Worm (Caenorhabditis elegans) whole organism, mixed stage, embryonic: ENCODE data around the gene C55C3.73.

Experiments used
- M03D4.4 ChIP-seq: sonication (generic microtip); optimal IDR thresholded peaks from 2 replicates; lab custom pipeline; 2017; ENCODE audit warnings: mild to moderate bottlenecking, missing genetic modification characterization, missing compliant biosample characterization
- bed-3 ChIP-seq: fragments of 200-800 bp; sonication (Bioruptor generic); optimal IDR thresholded peaks from 3 replicates; lab custom pipeline; 2018; ENCODE audit warnings: mild to moderate bottlenecking, missing genetic modification characterization, moderate library complexity, missing compliant biosample characterization
- blmp-1 ChIP-seq: fragments of 150-350 bp; optimal IDR thresholded peaks from 2 replicates; lab custom pipeline; 2014; ENCODE audit warnings: missing biosample characterization, missing genetic modification characterization
- ceh-39 ChIP-seq: fragments of 150-350 bp; optimal IDR thresholded peaks from 2 replicates; lab custom pipeline; 2014; ENCODE audit warnings: missing biosample characterization, missing genetic modification characterization
- ceh-43 ChIP-seq: fragments of 200-800 bp; sonication (Bioruptor generic); optimal IDR thresholded peaks from 2 replicates; lab custom pipeline; 2018; ENCODE audit warnings: mild to moderate bottlenecking, missing genetic modification characterization, moderate library complexity, missing compliant biosample characterization
- ceh-83 ChIP-seq: fragments of 200-800 bp; sonication (Bioruptor generic); optimal IDR thresholded peaks from 2 replicates; lab custom pipeline; 2018; ENCODE audit warnings: mild to moderate bottlenecking, missing genetic modification characterization, missing compliant biosample characterization
- ces-1 ChIP-seq: fragments of 150-350 bp; optimal IDR thresholded peaks from 2 replicates; lab custom pipeline; 2014; ENCODE audit warnings: missing biosample characterization, missing genetic modification reagents, missing genetic modification characterization
- cnd-1 ChIP-seq: fragments of 200-800 bp; sonication (Bioruptor generic); optimal IDR thresholded peaks from 2 replicates; lab custom pipeline; 2018; ENCODE audit warnings: mild to moderate bottlenecking, missing genetic modification characterization, missing compliant biosample characterization
- drap-1 ChIP-seq: fragments of 200-800 bp; sonication (Bioruptor generic); optimal IDR thresholded peaks from 3 replicates; lab custom pipeline; 2018; ENCODE audit warnings: mild to moderate bottlenecking, missing genetic modification characterization, missing compliant biosample characterization
- elt-1 ChIP-seq: sonication (generic microtip); optimal IDR thresholded peaks from 2 replicates; lab custom pipeline; 2017; ENCODE audit warnings: missing genetic modification characterization, mild to moderate bottlenecking, missing compliant biosample characterization, antibody characterized with exemption, moderate library complexity, borderline replicate concordance; ENCODE audit not compliant: insufficient read depth
- flh-1 ChIP-seq: fragments of 200-800 bp; sonication (Bioruptor generic); optimal IDR thresholded peaks from 2 replicates; lab custom pipeline; 2018; ENCODE audit warnings: mild to moderate bottlenecking, missing genetic modification characterization, moderate library complexity, missing compliant biosample characterization
- hlh-1 ChIP-seq: fragments of 150-350 bp; optimal IDR thresholded peaks from 2 replicates; lab custom pipeline; 2014; ENCODE audit warnings: missing biosample characterization, missing genetic modification reagents, missing genetic modification characterization
- lin-13 ChIP-seq: fragments of 150-350 bp; optimal IDR thresholded peaks from 2 replicates; lab custom pipeline; 2014; ENCODE audit warnings: missing biosample characterization, missing genetic modification characterization
- lin-32 ChIP-seq: fragments of 200-800 bp; sonication (Bioruptor generic); optimal IDR thresholded peaks from 2 replicates; lab custom pipeline; 2018; ENCODE audit warnings: mild to moderate bottlenecking, missing genetic modification characterization, missing compliant biosample characterization
- lsy-2 ChIP-seq: fragments of 150-350 bp; optimal IDR thresholded peaks from 2 replicates; lab custom pipeline; 2014; ENCODE audit warnings: missing biosample characterization, missing genetic modification characterization
- mab-5 ChIP-seq: fragments of 150-350 bp; optimal IDR thresholded peaks from 2 replicates; lab custom pipeline; 2014; ENCODE audit warnings: missing biosample characterization, missing genetic modification characterization
- mep-1 ChIP-seq: fragments of 150-350 bp; optimal IDR thresholded peaks from 2 replicates; lab custom pipeline; 2017; ENCODE audit warnings: missing biosample characterization, missing genetic modification reagents, missing genetic modification characterization, inconsistent platforms
- mls-2 ChIP-seq: sonication (generic microtip); optimal IDR thresholded peaks from 2 replicates; lab custom pipeline; 2016; ENCODE audit warnings: mild to moderate bottlenecking, missing genetic modification characterization, moderate library complexity, missing compliant biosample characterization
- nhr-2 ChIP-seq: fragments of 150-350 bp; optimal IDR thresholded peaks from 2 replicates; lab custom pipeline; 2014; ENCODE audit warnings: missing biosample characterization, missing genetic modification characterization
- nhr-237 ChIP-seq: fragments of 150-350 bp; optimal IDR thresholded peaks from 2 replicates; lab custom pipeline; 2014; ENCODE audit warnings: missing biosample characterization, missing genetic modification characterization
- nhr-28 ChIP-seq: fragments of 150-350 bp; optimal IDR thresholded peaks from 2 replicates; lab custom pipeline; 2014; ENCODE audit warnings: missing biosample characterization, missing genetic modification characterization
- nhr-76 ChIP-seq: sonication (generic microtip); optimal IDR thresholded peaks from 2 replicates; lab custom pipeline; 2017; ENCODE audit warnings: missing biosample characterization, missing genetic modification characterization
- pha-4 ChIP-seq: fragments of 150-350 bp; optimal IDR thresholded peaks from 2 replicates; lab custom pipeline; 2018; ENCODE audit warnings: missing biosample characterization, missing genetic modification reagents, missing genetic modification characterization
- sem-2 ChIP-seq: fragments of 200-800 bp; sonication (Bioruptor generic); optimal IDR thresholded peaks from 2 replicates; lab custom pipeline; 2018; ENCODE audit warnings: mild to moderate bottlenecking, missing genetic modification characterization, missing compliant biosample characterization
- snpc-4 ChIP-seq: fragments of 150-350 bp; optimal IDR thresholded peaks from 2 replicates; lab custom pipeline; 2014; ENCODE audit warnings: missing biosample characterization, missing genetic modification characterization
- sptf-1 ChIP-seq: sonication (generic microtip); optimal IDR thresholded peaks from 2 replicates; lab custom pipeline; 2017; ENCODE audit warnings: mild to moderate bottlenecking, missing genetic modification characterization, moderate library complexity, missing compliant biosample characterization
- tbx-8 ChIP-seq: fragments of 200-800 bp; sonication (Bioruptor generic); optimal IDR thresholded peaks from 2 replicates; lab custom pipeline; 2018; ENCODE audit warnings: mild to moderate bottlenecking, missing genetic modification characterization, moderate library complexity, missing compliant biosample characterization
- unc-120 ChIP-seq: sonication (generic microtip); optimal IDR thresholded peaks from 2 replicates; lab custom pipeline; 2017; ENCODE audit warnings: missing genetic modification characterization, missing compliant biosample characterization; ENCODE audit not compliant: poor library complexity, severe bottlenecking
- zip-8 ChIP-seq: fragments of 150-350 bp; optimal IDR thresholded peaks from 2 replicates; lab custom pipeline; 2014; ENCODE audit warnings: missing biosample characterization, missing genetic modification characterization

The C55C3.73 gene

ce11 chrIV:5674435-5674834 lies 28.8 kb downstream of the C55C3.73 start, which contains the start of gene srd-5:
srd-5 (minus strand) TSS chrIV:5674535.
- TF ChIP-seq elt-1 (no peak), ceh-43 (GFP tag; lab: Kevin White, UChicago) (no peak), lsy-2 (tag; lab: Kevin White, UChicago) (no peak), cnd-1 (no peak), M03D4.4 (no peak)

ce11 chrIV:5671325-5671724 lies 31.9 kb downstream of the C55C3.73 start:
- TF ChIP-seq cnd-1 (no peak), lin-32 (GFP tag; lab: Kevin White, UChicago) (no peak), blmp-1 (no peak), M03D4.4 (no peak), zip-8 (no peak), lsy-2 (tag; lab: Kevin White, UChicago) (no peak), nhr-2 (tag; lab: Kevin White, UChicago) (no peak), nhr-28 (tag; lab: Kevin White, UChicago) (no peak), ceh-39 (no peak), mls-2 (tag; lab: Kevin White, UChicago) (no peak), snpc-4 (tag; lab: Kevin White, UChicago) (no peak)

- no peak for TF ChIP-seq flh-1
- TF ChIP-seq tbx-8 = no peak
- TF ChIP-seq lin-13 = no peak
- TF ChIP-seq drap-1 (GFP tag; lab: Kevin White, UChicago) = no peak
- no peak for TF ChIP-seq ceh-83
- no peak for TF ChIP-seq mls-2 (tag; lab: Kevin White, UChicago)
- TF ChIP-seq nhr-237 (tag; lab: Kevin White, UChicago) = no peak
- TF ChIP-seq ces-1 (GFP tag; lab: Kevin White, UChicago) = no peak
- no peak for TF ChIP-seq blmp-1
- no peak for TF ChIP-seq zip-8
- TF ChIP-seq sem-2 (GFP tag; lab: Kevin White, UChicago) = no peak
- no peak for TF ChIP-seq lin-32 (GFP tag; lab: Kevin White, UChicago)
- TF ChIP-seq hlh-1 = no peak
- TF ChIP-seq nhr-2 (tag; lab: Kevin White, UChicago) = no peak
- TF ChIP-seq sptf-1 (tag; lab: Kevin White, UChicago) = no peak
- no peak for TF ChIP-seq ceh-43 (GFP tag; lab: Kevin White, UChicago)
Observed at ce11 chrIV:5669459-5669858, 33.8 kb downstream of the C55C3.73 start, which contains the start of gene T19E7.6. T19E7.6 (minus strand) TSS chrIV:5669503.

ce11 chrIV:5667191-5667590 lies 36.1 kb downstream of the C55C3.73 start:
- TF ChIP-seq mep-1 (tag; lab: Kevin White, UChicago) (no peak), elt-1 (no peak), hlh-1 (no peak), nhr-237 (tag; lab: Kevin White, UChicago) (no peak), pha-4 (peak; percentile 14)

ce11 chrIV:5666115-5667028 lies 36.9 kb downstream of the C55C3.73 start:
- TF ChIP-seq nhr-28 (tag; lab: Kevin White, UChicago) (no peak), bed-3 (no peak), lin-32 (GFP tag; lab: Kevin White, UChicago) (no peak), nhr-76 (tag; lab: Kevin White, UChicago) (no peak), ces-1 (GFP tag; lab: Kevin White, UChicago) (no peak), pha-4 (no peak), cnd-1 (no peak), nhr-2 (tag; lab: Kevin White, UChicago) (no peak), ceh-83 (no peak), unc-120 (no peak), flh-1 (no peak), zip-8 (no peak), mab-5 (tag; lab: Kevin White, UChicago) (no peak), lin-13 (no peak), mep-1 (tag; lab: Kevin White, UChicago) (no peak), sptf-1 (tag; lab: Kevin White, UChicago) (no peak), M03D4.4 (no peak), ceh-43 (GFP tag; lab: Kevin White, UChicago) (no peak), mls-2 (tag; lab: Kevin White, UChicago) (no peak)
